Worm (Caenorhabditis elegans) whole organism, L4 larva: Measurements from ENCODE around the gene mam-7.

ENCODE experiments used
- F26F4.8 ChIP-seq: fragments of 200-800 bp; sonication (Bioruptor generic); conservative IDR thresholded peaks from 2 replicates; pipeline ENCODE4 v1.3.6; 2022; ENCODE audit warnings: missing genetic modification characterization, missing compliant biosample characterization
- R02D3.7 ChIP-seq: fragments of 150-350 bp; sonication (generic microtip); optimal IDR thresholded peaks from 3 replicates; lab custom pipeline; 2014; ENCODE audit warnings: missing biosample characterization, missing genetic modification characterization
- T20F7.1 ChIP-seq: fragments of 200-800 bp; sonication (Bioruptor generic); optimal IDR thresholded peaks from 2 replicates; lab custom pipeline; 2018; ENCODE audit warnings: mild to moderate bottlenecking, missing genetic modification characterization, missing compliant biosample characterization
- T26A8.4 ChIP-seq: fragments of 200-800 bp; sonication (Bioruptor generic); IDR thresholded peaks from 2 replicates; pipeline ENCODE4 v1.3.6; 2022; ENCODE audit warnings: missing genetic modification characterization, missing compliant biosample characterization
- Y5F2A.4 ChIP-seq: fragments of 200-800 bp; sonication (Bioruptor generic); optimal IDR thresholded peaks from 2 replicates; lab custom pipeline; 2018; ENCODE audit warnings: mild to moderate bottlenecking, missing genetic modification characterization, missing compliant biosample characterization
- Y75B8A.6 ChIP-seq: fragments of 200-800 bp; sonication (Bioruptor generic); IDR thresholded peaks from 2 replicates; pipeline ENCODE4 v1.3.6; 2022; ENCODE audit warnings: missing genetic modification reagents, missing genetic modification characterization, missing compliant biosample characterization
- ZK337.2 ChIP-seq: fragments of 200-800 bp; sonication (Bioruptor generic); IDR thresholded peaks from 2 replicates; pipeline ENCODE4 v1.3.6; 2022; ENCODE audit warnings: missing genetic modification reagents, missing genetic modification characterization, missing compliant biosample characterization
- aha-1 ChIP-seq: fragments of 150-350 bp; peaks from one replicate; lab custom pipeline; 2014; ENCODE audit warnings: missing biosample characterization, missing genetic modification characterization
- arid-1 ChIP-seq: fragments of 200-800 bp; sonication (Bioruptor generic); conservative IDR thresholded peaks from 2 replicates; pipeline ENCODE4 v1.3.6; 2022; ENCODE audit warnings: missing genetic modification reagents, missing genetic modification characterization, missing compliant biosample characterization
- ceh-20 ChIP-seq: fragments of 200-800 bp; sonication (Bioruptor generic); IDR thresholded peaks from 2 replicates; pipeline ENCODE4 v1.3.6; 2022; ENCODE audit warnings: missing genetic modification reagents, missing genetic modification characterization, missing compliant biosample characterization
- ceh-28 ChIP-seq: fragments of 150-350 bp; optimal IDR thresholded peaks from 2 replicates; lab custom pipeline; 2014; ENCODE audit warnings: missing biosample characterization, missing genetic modification reagents, missing genetic modification characterization
- ceh-32 ChIP-seq: sonication (generic microtip); optimal IDR thresholded peaks from 2 replicates; lab custom pipeline; 2016; ENCODE audit warnings: mild to moderate bottlenecking, missing genetic modification characterization, missing compliant biosample characterization; ENCODE audit not compliant: poor library complexity
- ceh-44 ChIP-seq: fragments of 200-800 bp; sonication (Bioruptor generic); IDR thresholded peaks from 2 replicates; pipeline ENCODE4 v1.3.6; 2022; ENCODE audit warnings: missing genetic modification reagents, missing genetic modification characterization, missing compliant biosample characterization
- ceh-82 ChIP-seq: sonication (generic microtip); optimal IDR thresholded peaks from 2 replicates; lab custom pipeline; 2017; ENCODE audit warnings: missing biosample characterization, missing genetic modification characterization
- ces-1 ChIP-seq: fragments of 150-350 bp; sonication (generic microtip); optimal IDR thresholded peaks from 4 replicates; lab custom pipeline; 2014; ENCODE audit warnings: missing biosample characterization, missing genetic modification reagents, missing genetic modification characterization
- ctbp-1 ChIP-seq: fragments of 200-800 bp; sonication (Bioruptor generic); IDR thresholded peaks from 2 replicates; pipeline ENCODE4 v1.3.6; 2022; ENCODE audit warnings: missing genetic modification reagents, missing genetic modification characterization, missing compliant biosample characterization
- daf-16 ChIP-seq, 3 experiments: sonication (generic microtip); optimal IDR thresholded peaks; 2 replicates each; lab custom pipeline; 2016 to 2017; ENCODE audit warnings: missing genetic modification characterization in 3 of 3, missing genetic modification reagents in 3 of 3, mild to moderate bottlenecking in 2 of 3, missing compliant biosample characterization in 2 of 3, missing biosample characterization in 1 of 3, moderate library complexity in 1 of 3
- dmd-6 ChIP-seq: fragments of 200-800 bp; sonication (Bioruptor generic); IDR thresholded peaks from 2 replicates; pipeline ENCODE4 v1.3.6; 2022; ENCODE audit warnings: missing genetic modification reagents, missing genetic modification characterization, missing compliant biosample characterization
- dmd-8 ChIP-seq: fragments of 200-800 bp; sonication (Bioruptor generic); IDR thresholded peaks from 2 replicates; pipeline ENCODE4 v1.3.6; 2022; ENCODE audit warnings: missing genetic modification characterization, missing compliant biosample characterization
- dmd-9 ChIP-seq: fragments of 200-800 bp; sonication (Bioruptor generic); IDR thresholded peaks from 2 replicates; pipeline ENCODE4 v1.3.6; 2022; ENCODE audit warnings: missing genetic modification reagents, missing genetic modification characterization, missing compliant biosample characterization
- dpl-1 ChIP-seq: fragments of 150-350 bp; optimal IDR thresholded peaks from 2 replicates; lab custom pipeline; 2014; ENCODE audit warnings: missing biosample characterization, missing genetic modification reagents, missing genetic modification characterization
- duxl-1 ChIP-seq: sonication (generic microtip); optimal IDR thresholded peaks from 2 replicates; lab custom pipeline; 2016; ENCODE audit warnings: mild to moderate bottlenecking, missing genetic modification characterization, moderate library complexity, missing compliant biosample characterization; ENCODE audit not compliant: poor library complexity
- dve-1 ChIP-seq: sonication (generic microtip); optimal IDR thresholded peaks from 2 replicates; lab custom pipeline; 2017; ENCODE audit warnings: antibody characterized with exemption, mild to moderate bottlenecking, missing genetic modification characterization, missing compliant biosample characterization; ENCODE audit not compliant: insufficient read depth
- fkh-10 ChIP-seq: fragments of 150-350 bp; optimal IDR thresholded peaks from 2 replicates; lab custom pipeline; 2014; ENCODE audit warnings: missing biosample characterization, missing genetic modification reagents, missing genetic modification characterization
- hlh-11 ChIP-seq: fragments of 200-800 bp; sonication (Bioruptor generic); optimal IDR thresholded peaks from 2 replicates; lab custom pipeline; 2018; ENCODE audit warnings: mild to moderate bottlenecking, missing genetic modification characterization, missing compliant biosample characterization
- hlh-30 ChIP-seq: sonication (generic microtip); optimal IDR thresholded peaks from 2 replicates; lab custom pipeline; 2017; ENCODE audit warnings: antibody characterized with exemption, mild to moderate bottlenecking, missing genetic modification characterization, missing compliant biosample characterization; ENCODE audit not compliant: insufficient read depth
- jun-1 ChIP-seq: fragments of 150-350 bp; optimal IDR thresholded peaks from 2 replicates; lab custom pipeline; 2014; ENCODE audit warnings: missing biosample characterization, missing genetic modification reagents, missing genetic modification characterization
- madf-5 ChIP-seq, 2 experiments: fragments of 200-800 bp; sonication (Bioruptor generic); IDR thresholded peaks; 2 replicates each; pipeline ENCODE4 v1.3.6; 2022; ENCODE audit warnings: missing compliant biosample characterization in 2 of 2, missing genetic modification characterization in 2 of 2
- mdl-1 ChIP-seq, 2 experiments: fragments of 150-350 bp in 1 of 2; sonication (generic microtip) in 1 of 2; optimal IDR thresholded peaks; 2 replicates each; lab custom pipeline; 2014 to 2017; ENCODE audit warnings: missing biosample characterization in 2 of 2, missing genetic modification characterization in 2 of 2
- mdt-29 ChIP-seq: fragments of 200-800 bp; sonication (Bioruptor generic); IDR thresholded peaks from 2 replicates; pipeline ENCODE4 v1.3.6; 2022; ENCODE audit warnings: missing genetic modification reagents, missing genetic modification characterization, missing compliant biosample characterization
- mep-1 ChIP-seq: fragments of 150-350 bp; sonication (generic microtip); optimal IDR thresholded peaks from 3 replicates; lab custom pipeline; 2014; ENCODE audit warnings: missing biosample characterization, missing genetic modification characterization
- mes-2 ChIP-seq: sonication (generic microtip); optimal IDR thresholded peaks from 2 replicates; lab custom pipeline; 2016; ENCODE audit warnings: missing genotype, mild to moderate bottlenecking, missing genetic modification characterization, missing compliant biosample characterization; ENCODE audit not compliant: poor library complexity, severe bottlenecking
- nhr-10 ChIP-seq: fragments of 150-350 bp; optimal IDR thresholded peaks from 2 replicates; lab custom pipeline; 2014; ENCODE audit warnings: missing biosample characterization, missing genetic modification characterization
- nhr-11 ChIP-seq: fragments of 150-350 bp; optimal IDR thresholded peaks from 2 replicates; lab custom pipeline; 2014; ENCODE audit warnings: missing biosample characterization, missing genetic modification characterization
- nhr-28 ChIP-seq: fragments of 150-350 bp; optimal IDR thresholded peaks from 2 replicates; lab custom pipeline; 2014; ENCODE audit warnings: missing biosample characterization, missing genetic modification characterization
- nhr-41 ChIP-seq: fragments of 200-800 bp; sonication (Bioruptor generic); IDR thresholded peaks from 2 replicates; pipeline ENCODE4 v1.3.6; 2022; ENCODE audit warnings: missing genetic modification reagents, missing genetic modification characterization, missing compliant biosample characterization
- nhr-48 ChIP-seq: sonication (generic microtip); optimal IDR thresholded peaks from 2 replicates; lab custom pipeline; 2016; ENCODE audit warnings: mild to moderate bottlenecking, missing genetic modification characterization, missing compliant biosample characterization
- nhr-77 ChIP-seq: fragments of 150-350 bp; optimal IDR thresholded peaks from 2 replicates; lab custom pipeline; 2014; ENCODE audit warnings: missing biosample characterization, missing genetic modification characterization
- php-3 ChIP-seq: fragments of 200-800 bp; sonication (Bioruptor generic); IDR thresholded peaks from 2 replicates; pipeline ENCODE4 v1.3.6; 2022; ENCODE audit warnings: missing genetic modification reagents, missing genetic modification characterization, missing compliant biosample characterization
- pqm-1 ChIP-seq: sonication (generic microtip); optimal IDR thresholded peaks from 2 replicates; lab custom pipeline; 2017; ENCODE audit warnings: missing biosample characterization, missing genetic modification characterization
- saeg-2 ChIP-seq: fragments of 200-800 bp; sonication (Bioruptor generic); IDR thresholded peaks from 2 replicates; pipeline ENCODE4 v1.3.6; 2022; ENCODE audit warnings: missing genetic modification reagents, missing genetic modification characterization, missing compliant biosample characterization
- set-16 ChIP-seq: fragments of 200-800 bp; sonication (Bioruptor generic); IDR thresholded peaks from 2 replicates; pipeline ENCODE4 v1.3.6; 2022; ENCODE audit warnings: missing genetic modification reagents, missing genetic modification characterization, missing compliant biosample characterization
- spr-3 ChIP-seq: fragments of 200-800 bp; sonication (Bioruptor generic); optimal IDR thresholded peaks from 2 replicates; lab custom pipeline; 2018; ENCODE audit warnings: mild to moderate bottlenecking, missing genetic modification characterization, missing compliant biosample characterization
- tra-1 ChIP-seq: fragments of 200-800 bp; sonication (Bioruptor generic); IDR thresholded peaks from 2 replicates; pipeline ENCODE4 v1.3.6; 2022; ENCODE audit warnings: missing genetic modification reagents, missing genetic modification characterization, missing compliant biosample characterization
- vab-7 ChIP-seq: fragments of 200-800 bp; sonication (Bioruptor generic); IDR thresholded peaks from 2 replicates; pipeline ENCODE4 v1.3.6; 2022; ENCODE audit warnings: missing genetic modification reagents, missing genetic modification characterization, missing compliant biosample characterization
- zfp-3 ChIP-seq: fragments of 200-800 bp; sonication (Bioruptor generic); conservative IDR thresholded peaks from 2 replicates; pipeline ENCODE4 v1.3.6; 2022; ENCODE audit warnings: missing genetic modification reagents, missing genetic modification characterization, missing compliant biosample characterization

mam-7 gene

DNA sequence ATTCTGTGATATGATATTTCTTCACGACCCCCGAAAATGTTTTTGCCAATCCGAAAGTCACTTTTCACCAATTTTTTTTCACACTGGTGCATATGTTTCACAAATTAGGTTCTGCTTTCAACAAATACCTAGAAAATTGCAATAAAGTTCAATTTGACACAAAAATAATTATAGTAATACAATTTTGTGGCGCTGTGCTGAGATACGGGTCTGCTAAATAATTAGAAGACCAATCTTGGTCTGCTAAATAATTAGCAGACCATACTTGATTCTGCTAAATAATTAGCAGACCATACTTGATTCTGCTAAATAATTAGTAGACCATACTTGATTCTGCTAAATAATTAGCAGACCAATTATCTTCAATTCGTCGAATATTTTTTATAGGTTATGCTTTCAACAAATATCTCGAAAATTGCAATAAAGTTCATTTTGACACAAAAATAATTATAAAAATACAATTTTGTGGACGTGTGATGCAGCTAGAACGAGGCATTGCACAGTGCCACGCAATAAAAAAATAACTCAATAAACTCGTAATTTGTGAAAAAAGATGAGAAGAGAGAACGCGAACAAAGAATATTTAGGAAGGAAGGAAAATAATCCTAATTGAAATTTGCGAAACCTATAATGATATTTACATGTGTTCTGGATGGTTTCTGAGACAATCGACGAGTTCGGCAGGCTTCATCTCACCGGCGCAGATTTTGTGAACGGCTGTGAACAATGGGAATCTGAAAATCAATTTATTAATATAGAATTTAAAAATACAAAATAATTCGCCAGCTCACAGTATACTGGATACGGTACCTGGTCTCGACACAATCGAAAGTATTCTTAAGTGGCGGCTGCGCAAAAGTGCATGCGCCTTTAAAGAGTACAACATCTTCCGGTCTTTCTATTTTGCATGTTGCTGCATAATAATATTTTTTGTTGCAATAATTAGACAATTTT is 39.0 kb upstream of the mam-7 start (continued):
- no peak for TF ChIP-seq hlh-11 (tag; lab: Kevin White, UChicago)
- TF ChIP-seq ces-1: no peak
- TF ChIP-seq ctbp-1 (GFP tag; lab: Robert Waterston, UW): no peak
- TF ChIP-seq T26A8.4 (GFP tag; lab: Robert Waterston, UW): no peak
- no peak for TF ChIP-seq set-16
- no peak for TF ChIP-seq ceh-82 (tag; lab: Kevin White, UChicago)
- peak; percentile 40 for TF ChIP-seq T20F7.1 (GFP tag; lab: Kevin White, UChicago)
- no peak for TF ChIP-seq nhr-41
- TF ChIP-seq dmd-8 (GFP tag; lab: Robert Waterston, UW): no peak
- no peak for TF ChIP-seq ceh-20
- TF ChIP-seq nhr-10 (tag; lab: Kevin White, UChicago): no peak

DNA sequence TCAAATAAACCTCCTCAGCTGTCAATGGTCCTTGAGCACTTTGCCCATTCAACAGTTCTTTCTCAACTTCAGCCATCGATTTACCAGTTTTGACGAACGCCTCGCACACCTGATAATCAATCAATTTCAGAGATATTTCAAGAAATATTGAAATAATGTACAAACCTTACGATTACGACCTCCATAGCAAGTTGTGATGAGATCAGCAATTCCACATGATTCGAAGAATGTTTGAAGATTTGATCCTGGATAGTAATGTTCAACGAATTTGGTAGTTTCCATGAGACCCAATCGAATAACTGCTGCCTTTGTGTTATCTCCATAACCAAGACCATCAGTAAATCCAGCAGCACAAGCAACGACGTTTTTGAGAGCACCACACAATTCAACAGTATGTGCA is 38.0 kb upstream of the mam-7 start:
- TF ChIP-seq ceh-20 (no peak), aha-1 (tag; lab: Kevin White, UChicago) (peak; percentile 88)

DNA sequence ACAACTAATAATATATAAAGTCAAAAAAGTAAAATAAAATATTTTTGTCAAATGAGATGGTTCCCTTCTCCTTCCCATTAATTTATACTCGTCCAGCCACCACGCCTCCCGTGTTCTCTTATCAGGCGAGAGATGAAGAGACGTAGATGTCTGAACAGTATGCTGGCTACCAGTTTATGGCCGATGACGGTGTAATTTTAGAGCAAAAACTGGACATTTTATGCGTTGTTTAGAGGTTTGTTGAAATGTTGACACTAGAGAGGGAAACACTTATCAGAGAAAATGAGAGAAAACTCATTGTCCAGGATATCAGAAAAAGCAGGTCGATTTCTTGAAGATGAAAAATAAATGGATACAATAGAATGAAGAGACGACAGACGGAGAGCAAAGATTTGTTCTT is 35.8 kb upstream of the mam-7 start:
- no peak for TF ChIP-seq F26F4.8 (GFP tag; lab: Robert Waterston, UW)
- TF ChIP-seq zfp-3: no peak
- TF ChIP-seq Y75B8A.6 (GFP tag; lab: Robert Waterston, UW): no peak
- TF ChIP-seq mdl-1 (tag; optimal IDR thresholded peaks at IDR 0.05; lab: Kevin White, UChicago): peak in 1 of 2 experiments; percentile 36
- TF ChIP-seq php-3 (GFP tag; lab: Robert Waterston, UW): peak; percentile 79
- peak; percentile 36 for TF ChIP-seq nhr-77 (tag; lab: Kevin White, UChicago)
- no peak for TF ChIP-seq aha-1 (tag; lab: Kevin White, UChicago)
- TF ChIP-seq vab-7 (GFP tag; lab: Robert Waterston, UW): no peak
- TF ChIP-seq duxl-1: no peak
- TF ChIP-seq fkh-10 (GFP tag; lab: Kevin White, UChicago): no peak
- TF ChIP-seq tra-1: no peak
- no peak for TF ChIP-seq daf-16 (GFP tag; optimal IDR thresholded peaks at IDR 0.05; lab: Kevin White, UChicago)
- TF ChIP-seq daf-16 (tag; optimal IDR thresholded peaks at IDR 0.05; lab: Kevin White, UChicago): peak; percentile 90
- no peak for TF ChIP-seq arid-1 (GFP tag; lab: Robert Waterston, UW)
- TF ChIP-seq dve-1: peak; percentile 77
- TF ChIP-seq dmd-9: no peak
- TF ChIP-seq jun-1: no peak
- peak; percentile 57 for TF ChIP-seq dmd-6 (GFP tag; lab: Robert Waterston, UW)
- TF ChIP-seq ceh-28 (tag; lab: Kevin White, UChicago): no peak
- TF ChIP-seq R02D3.7 (tag; lab: Kevin White, UChicago): no peak
- TF ChIP-seq ceh-32 (tag; lab: Kevin White, UChicago): no peak
- TF ChIP-seq pqm-1 (tag; lab: Kevin White, UChicago): peak; percentile 8
- peak; percentile 15 for TF ChIP-seq nhr-11 (tag; lab: Kevin White, UChicago)
- no peak for TF ChIP-seq ZK337.2 (GFP tag; lab: Robert Waterston, UW)
- no peak for TF ChIP-seq madf-5 (GFP tag; IDR thresholded peaks at IDR 0.05; lab: Robert Waterston, UW)
- TF ChIP-seq ceh-44 (GFP tag; lab: Robert Waterston, UW): no peak
- no peak for TF ChIP-seq spr-3 (GFP tag; lab: Kevin White, UChicago)
- TF ChIP-seq hlh-30 (tag; lab: Kevin White, UChicago): peak; percentile 38
- no peak for TF ChIP-seq Y5F2A.4 (GFP tag; lab: Kevin White, UChicago)
- TF ChIP-seq nhr-28 (tag; lab: Kevin White, UChicago): peak; percentile 27
- peak; percentile 8 for TF ChIP-seq mep-1
- no peak for TF ChIP-seq mdt-29 (GFP tag; lab: Robert Waterston, UW)
- TF ChIP-seq dpl-1 (GFP tag; lab: Kevin White, UChicago): no peak
- no peak for TF ChIP-seq saeg-2
- TF ChIP-seq nhr-48 (tag; lab: Kevin White, UChicago): no peak
- peak; percentile 21 for TF ChIP-seq mes-2
